Fruit fly (Drosophila melanogaster) Kc167 (cell line): ENCODE data around the gene Chpf.

Source experiments
- Myc ChIP-seq: fragments of >200 bp; optimal IDR thresholded peaks from 2 replicates; lab custom pipeline; 2017; ENCODE audit warnings: missing external identifiers
- Sin3A ChIP-seq: fragments of >200 bp; optimal IDR thresholded peaks from 2 replicates; lab custom pipeline; 2018; ENCODE audit warnings: missing external identifiers
- h ChIP-seq: fragments of >200 bp; optimal IDR thresholded peaks from 3 replicates; lab custom pipeline; 2018; ENCODE audit warnings: missing external identifiers
- insv ChIP-seq: fragments of >200 bp; optimal IDR thresholded peaks from 3 replicates; lab custom pipeline; 2018; ENCODE audit warnings: missing external identifiers
- psq ChIP-seq: fragments of >200 bp; optimal IDR thresholded peaks from 2 replicates; lab custom pipeline; 2017; ENCODE audit warnings: missing external identifiers
- ttk ChIP-seq: sonication (Bioruptor generic); optimal IDR thresholded peaks from 2 replicates; lab custom pipeline; 2017; ENCODE audit warnings: missing external identifiers

The Chpf gene

DNA sequence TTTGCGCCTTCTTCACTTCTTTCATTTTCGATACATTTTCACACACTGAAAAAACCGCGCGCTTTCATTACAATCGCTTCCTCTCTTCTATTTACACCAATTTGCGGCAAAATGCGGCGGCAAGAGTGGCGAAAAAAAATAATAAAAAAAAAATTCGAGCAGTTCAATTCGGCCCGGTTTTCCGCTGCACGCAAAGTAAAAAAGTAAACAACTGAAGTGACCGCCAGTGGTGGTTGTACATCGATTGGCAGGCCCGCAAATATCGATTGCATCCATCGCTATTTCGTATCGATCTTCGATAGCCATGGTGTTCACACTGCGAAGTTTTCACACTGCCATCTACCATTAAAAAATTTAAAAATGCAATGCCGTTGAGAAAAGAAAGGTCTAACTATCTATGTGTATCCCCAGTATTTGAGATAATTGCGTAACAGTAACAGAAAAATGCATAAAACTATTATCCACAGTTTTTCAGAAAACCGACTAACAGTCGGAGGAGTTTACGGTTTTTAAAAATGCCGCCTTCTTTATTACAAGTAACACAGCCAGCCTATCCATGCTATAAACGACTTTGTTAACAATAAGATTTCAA lies at the start of gene Chpf:
TSS of gene Chpf (minus strand) at position 225 of the 592 bp plus-strand sequence.
- TF ChIP-seq psq (lab: Kevin White, UChicago) (no peak), insv (no peak), h (lab: Kevin White, UChicago) (no peak), ttk (lab: Kevin White, UChicago) (no peak), Myc (lab: Kevin White, UChicago) (no peak), Sin3A (lab: Kevin White, UChicago) (no peak)

DNA sequence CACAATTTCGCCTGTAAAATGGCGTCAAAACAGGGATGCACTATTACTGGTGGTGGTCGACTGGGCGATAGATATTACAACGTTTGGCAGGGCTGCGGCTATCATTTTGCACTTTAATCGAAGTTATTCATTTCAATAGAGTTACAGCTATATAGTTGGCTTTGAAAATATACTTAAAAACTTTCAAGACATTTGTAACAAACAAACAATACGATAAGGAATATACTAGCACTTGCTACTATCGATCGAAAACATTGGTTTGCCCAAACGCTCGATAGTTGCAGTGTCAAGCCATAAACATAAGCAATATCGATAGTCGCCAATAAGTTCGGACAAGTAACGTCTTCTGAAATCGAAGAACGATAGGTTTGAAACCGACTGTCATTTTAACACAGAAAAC lies 47.2 kb upstream of the Chpf start, which contains the start of the genes Bap60 and CG12096:
TSS of gene Bap60 (minus strand) at position 28 of the 400 bp plus-strand sequence.
TSS of gene CG12096 (plus strand) at position 124 of the 400 bp plus-strand sequence.
- TF ChIP-seq Sin3A (lab: Kevin White, UChicago) (no peak), ttk (lab: Kevin White, UChicago) (no peak), h (lab: Kevin White, UChicago) (no peak), psq (lab: Kevin White, UChicago) (no peak), insv (no peak), Myc (lab: Kevin White, UChicago) (no peak)

- TF ChIP-seq ttk (lab: Kevin White, UChicago) = no peak
- no peak for TF ChIP-seq insv
- TF ChIP-seq Sin3A (lab: Kevin White, UChicago) = no peak
- no peak for TF ChIP-seq h (lab: Kevin White, UChicago)
- TF ChIP-seq Myc (lab: Kevin White, UChicago) = no peak
- no peak for TF ChIP-seq psq (lab: Kevin White, UChicago)
These were observed 42.5 kb upstream of the Chpf start, which contains the start of the genes CG4318 and CG4332 for dm6 chrX:13154783-13155182. TSS of gene CG4318 (minus strand) at chrX:13154924. TSS of gene CG4332 (plus strand) at chrX:13155038.

DNA sequence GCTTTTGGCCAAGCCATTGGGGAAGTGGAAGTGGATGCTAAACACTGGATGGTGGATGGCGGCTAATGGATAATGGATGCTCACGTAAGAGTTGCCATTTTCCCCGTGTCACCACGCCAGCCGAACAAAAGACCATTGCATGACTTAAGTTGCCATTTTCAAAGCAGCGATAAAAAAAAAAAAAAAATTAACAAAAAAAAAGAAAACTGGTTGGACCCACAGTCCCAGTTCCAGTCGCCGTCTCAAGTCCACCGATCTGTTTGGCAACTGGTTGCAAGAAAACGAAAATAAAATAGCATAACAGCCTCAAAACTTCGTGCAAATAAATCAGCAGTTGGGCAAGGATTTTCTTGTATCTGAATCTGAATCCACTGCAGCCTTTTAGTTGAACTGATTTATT lies 36.8 kb upstream of the Chpf start:
- no peak for TF ChIP-seq ttk (lab: Kevin White, UChicago)
- no peak for TF ChIP-seq h (lab: Kevin White, UChicago)
- TF ChIP-seq Sin3A (lab: Kevin White, UChicago) = no peak
- no peak for TF ChIP-seq insv
- TF ChIP-seq Myc (lab: Kevin White, UChicago) = no peak
- TF ChIP-seq psq (lab: Kevin White, UChicago) = no peak

DNA sequence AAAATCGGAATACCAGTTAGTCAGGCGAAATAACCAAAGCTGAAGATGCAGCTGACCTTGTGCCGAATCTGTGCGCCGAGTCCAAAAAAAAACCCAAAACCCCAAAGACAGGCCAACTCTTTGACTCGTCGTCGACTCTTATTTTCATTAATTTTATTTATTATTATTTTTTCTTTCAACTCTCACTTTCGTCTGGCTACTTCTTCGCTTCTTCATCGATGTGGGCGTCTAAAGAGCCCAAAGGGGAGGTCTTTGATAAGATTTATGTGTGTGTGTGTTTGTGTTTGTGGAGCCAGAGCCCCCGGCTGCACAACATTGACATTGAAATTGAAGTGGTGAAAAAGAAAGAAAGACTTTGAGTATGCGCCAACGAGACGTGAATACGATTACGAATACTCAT lies 33.6 kb upstream of the Chpf start:
- TF ChIP-seq ttk (lab: Kevin White, UChicago) (no peak), insv (no peak), h (lab: Kevin White, UChicago) (no peak), Sin3A (lab: Kevin White, UChicago) (no peak)

DNA sequence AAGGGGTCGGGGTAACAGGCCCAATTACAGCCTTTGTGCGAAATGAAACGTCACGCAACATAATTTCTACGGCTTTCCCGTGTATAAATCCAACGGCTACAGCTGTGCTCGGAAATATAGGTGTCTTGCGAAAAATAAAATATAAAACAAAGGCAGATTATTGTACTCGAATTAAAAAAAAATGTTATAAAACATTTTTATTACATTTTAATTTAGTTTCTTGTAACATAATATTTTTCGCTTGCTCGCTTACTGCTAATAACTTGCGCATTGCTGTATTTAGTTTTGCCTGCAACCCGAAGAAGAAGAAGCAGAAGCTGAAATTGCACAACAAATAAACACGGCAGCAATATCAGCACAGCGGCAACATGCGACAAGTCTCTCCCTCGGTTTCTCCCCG lies 30.8 kb upstream of the Chpf start:
- TF ChIP-seq h (lab: Kevin White, UChicago) (no peak), psq (lab: Kevin White, UChicago) (no peak), ttk (lab: Kevin White, UChicago) (no peak), Sin3A (lab: Kevin White, UChicago) (no peak), insv (no peak), Myc (lab: Kevin White, UChicago) (no peak)

dm6 chrX:13138887-13139286 lies 26.6 kb upstream of the Chpf start, which contains the start of gene CG32645:
TSS of gene CG32645 (plus strand) at chrX:13139199.
- TF ChIP-seq psq (lab: Kevin White, UChicago) (no peak), Sin3A (lab: Kevin White, UChicago) (no peak), insv (no peak), Myc (lab: Kevin White, UChicago) (no peak), h (lab: Kevin White, UChicago) (no peak)

dm6 chrX:13136939-13137697 lies 24.9 kb upstream of the Chpf start:
- TF ChIP-seq h (lab: Kevin White, UChicago) (no peak), insv (no peak), ttk (lab: Kevin White, UChicago) (no peak), Myc (lab: Kevin White, UChicago) (no peak), psq (lab: Kevin White, UChicago) (no peak), Sin3A (lab: Kevin White, UChicago) (no peak)

DNA sequence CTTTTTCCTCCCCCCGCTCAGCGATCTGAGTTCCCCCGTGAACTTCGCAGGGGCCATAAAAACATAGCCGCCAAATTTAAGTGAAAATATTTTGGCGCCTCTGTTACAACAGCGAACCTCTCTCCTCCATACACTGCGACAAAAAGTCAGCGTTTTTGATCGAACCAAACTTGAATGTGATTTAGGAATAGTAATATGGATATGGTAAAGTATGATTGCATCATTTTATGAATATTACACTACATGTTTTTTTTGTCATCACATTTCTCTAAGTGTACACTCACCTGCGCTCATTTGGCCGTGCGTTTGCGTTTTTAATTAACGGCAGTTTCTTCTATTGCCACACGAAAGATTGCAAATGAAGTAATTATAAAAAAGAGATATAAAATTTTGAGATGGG lies 23.4 kb upstream of the Chpf start:
- no peak for TF ChIP-seq insv
- TF ChIP-seq Myc (lab: Kevin White, UChicago) = no peak
- TF ChIP-seq h (lab: Kevin White, UChicago) = no peak
- no peak for TF ChIP-seq ttk (lab: Kevin White, UChicago)
- no peak for TF ChIP-seq Sin3A (lab: Kevin White, UChicago)
- TF ChIP-seq psq (lab: Kevin White, UChicago) = no peak

DNA sequence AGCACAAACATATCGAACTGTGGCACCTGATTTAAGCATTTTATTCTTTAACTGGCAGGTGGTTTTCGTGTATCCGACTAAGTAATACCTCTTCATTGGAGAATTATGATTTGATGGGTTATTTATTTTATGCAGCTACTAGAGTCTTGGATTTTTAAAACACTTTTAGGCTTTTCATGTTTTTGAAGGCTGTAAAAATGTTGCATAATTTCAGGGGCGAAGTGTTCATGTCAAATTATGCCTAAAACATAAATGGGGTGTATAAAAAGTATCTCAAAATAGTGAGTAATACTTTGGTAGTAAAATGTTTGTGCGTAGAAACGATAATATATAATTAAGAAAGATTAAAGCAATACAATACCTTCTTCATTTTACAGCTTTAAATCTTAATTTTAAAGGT lies 22.5 kb upstream of the Chpf start:
- TF ChIP-seq Sin3A (lab: Kevin White, UChicago) (no peak), psq (lab: Kevin White, UChicago) (no peak), insv (no peak), ttk (lab: Kevin White, UChicago) (no peak), Myc (lab: Kevin White, UChicago) (no peak), h (lab: Kevin White, UChicago) (no peak)

- no peak for TF ChIP-seq psq (lab: Kevin White, UChicago)
- TF ChIP-seq Sin3A (lab: Kevin White, UChicago) = no peak
- TF ChIP-seq ttk (lab: Kevin White, UChicago) = no peak
- no peak for TF ChIP-seq h (lab: Kevin White, UChicago)
- TF ChIP-seq insv = no peak
- TF ChIP-seq Myc (lab: Kevin White, UChicago) = no peak
These were observed 19.0 kb upstream of the Chpf start for dm6 chrX:13131063-13131773.
